Worm (Caenorhabditis elegans) whole organism, L4 larva: ENCODE results near the gene ZK930.6.
A peak's percentile ranks its signal among the peaks of the same experiment; 100 is the strongest.

Source experiments
- F44E2.7 ChIP-seq: fragments of 200-800 bp; sonication (Bioruptor generic); IDR thresholded peaks from 2 replicates; pipeline ENCODE4 v2.1.2; 2022; ENCODE audit warnings: missing genetic modification characterization, missing compliant biosample characterization
- R02D3.7 ChIP-seq: fragments of 150-350 bp; sonication (generic microtip); optimal IDR thresholded peaks from 3 replicates; lab custom pipeline; 2014; ENCODE audit warnings: missing biosample characterization, missing genetic modification characterization
- T20F7.1 ChIP-seq: fragments of 200-800 bp; sonication (Bioruptor generic); optimal IDR thresholded peaks from 2 replicates; lab custom pipeline; 2018; ENCODE audit warnings: mild to moderate bottlenecking, missing genetic modification characterization, missing compliant biosample characterization
- Y5F2A.4 ChIP-seq: fragments of 200-800 bp; sonication (Bioruptor generic); optimal IDR thresholded peaks from 2 replicates; lab custom pipeline; 2018; ENCODE audit warnings: mild to moderate bottlenecking, missing genetic modification characterization, missing compliant biosample characterization
- ZK546.5 ChIP-seq, 2 experiments: sonication (generic microtip); optimal IDR thresholded peaks; 2 replicates each; lab custom pipeline; 2017; ENCODE audit warnings: missing biosample characterization in 2 of 2, missing genetic modification characterization in 2 of 2
- attf-4 ChIP-seq: sonication (generic microtip); optimal IDR thresholded peaks from 3 replicates; lab custom pipeline; 2017; ENCODE audit warnings: missing biosample characterization, missing genetic modification characterization
- ceh-20 ChIP-seq: fragments of 200-800 bp; sonication (Bioruptor generic); IDR thresholded peaks from 2 replicates; pipeline ENCODE4 v1.3.6; 2022; ENCODE audit warnings: missing genetic modification reagents, missing genetic modification characterization, missing compliant biosample characterization
- ceh-28 ChIP-seq: fragments of 150-350 bp; optimal IDR thresholded peaks from 2 replicates; lab custom pipeline; 2014; ENCODE audit warnings: missing biosample characterization, missing genetic modification reagents, missing genetic modification characterization
- ceh-32 ChIP-seq: sonication (generic microtip); optimal IDR thresholded peaks from 2 replicates; lab custom pipeline; 2016; ENCODE audit warnings: mild to moderate bottlenecking, missing genetic modification characterization, missing compliant biosample characterization; ENCODE audit not compliant: poor library complexity
- ceh-44 ChIP-seq: fragments of 200-800 bp; sonication (Bioruptor generic); IDR thresholded peaks from 2 replicates; pipeline ENCODE4 v1.3.6; 2022; ENCODE audit warnings: missing genetic modification reagents, missing genetic modification characterization, missing compliant biosample characterization
- ceh-62 ChIP-seq: sonication (generic microtip); optimal IDR thresholded peaks from 2 replicates; lab custom pipeline; 2017; ENCODE audit warnings: missing biosample characterization, missing genetic modification characterization
- ceh-82 ChIP-seq: sonication (generic microtip); optimal IDR thresholded peaks from 2 replicates; lab custom pipeline; 2017; ENCODE audit warnings: missing biosample characterization, missing genetic modification characterization
- cey-2 ChIP-seq: sonication (generic microtip); optimal IDR thresholded peaks from 3 replicates; lab custom pipeline; 2017; ENCODE audit warnings: missing genetic modification characterization, mild to moderate bottlenecking, missing compliant biosample characterization, antibody characterized with exemption, borderline replicate concordance; ENCODE audit not compliant: insufficient read depth
- daf-16 ChIP-seq, 3 experiments: sonication (generic microtip); optimal IDR thresholded peaks; 2 replicates each; lab custom pipeline; 2016 to 2017; ENCODE audit warnings: missing genetic modification characterization in 3 of 3, missing genetic modification reagents in 3 of 3, mild to moderate bottlenecking in 2 of 3, missing compliant biosample characterization in 2 of 3, missing biosample characterization in 1 of 3, moderate library complexity in 1 of 3
- daf-19 ChIP-seq: fragments of 200-800 bp; sonication (Bioruptor generic); conservative IDR thresholded peaks from 2 replicates; pipeline ENCODE4 v1.3.6; 2022; ENCODE audit warnings: missing genetic modification characterization, missing compliant biosample characterization
- daf-8 ChIP-seq: fragments of 200-800 bp; sonication (Bioruptor generic); IDR thresholded peaks from 2 replicates; pipeline ENCODE4 v1.3.6; 2022; ENCODE audit warnings: missing genetic modification characterization, missing compliant biosample characterization
- dmd-8 ChIP-seq: fragments of 200-800 bp; sonication (Bioruptor generic); IDR thresholded peaks from 2 replicates; pipeline ENCODE4 v1.3.6; 2022; ENCODE audit warnings: missing genetic modification characterization, missing compliant biosample characterization
- fkh-10 ChIP-seq: fragments of 150-350 bp; optimal IDR thresholded peaks from 2 replicates; lab custom pipeline; 2014; ENCODE audit warnings: missing biosample characterization, missing genetic modification reagents, missing genetic modification characterization
- fos-1 ChIP-seq: fragments of 150-350 bp; optimal IDR thresholded peaks from 2 replicates; lab custom pipeline; 2014; ENCODE audit warnings: missing biosample characterization, missing genetic modification characterization
- hif-1 ChIP-seq, 2 experiments: sonication (generic microtip); optimal IDR thresholded peaks; 2 replicates each; lab custom pipeline; 2016 to 2017; ENCODE audit warnings: missing compliant biosample characterization in 2 of 2, missing genetic modification characterization in 2 of 2, missing genetic modification reagents in 2 of 2, missing genotype in 2 of 2, mild to moderate bottlenecking in 1 of 2
- hmg-1.1 ChIP-seq: fragments of 200-800 bp; sonication (Bioruptor generic); IDR thresholded peaks from 2 replicates; pipeline ENCODE4 v1.3.6; 2022; ENCODE audit warnings: missing genetic modification reagents, missing genetic modification characterization, missing compliant biosample characterization
- lin-13 ChIP-seq: fragments of 150-350 bp; optimal IDR thresholded peaks from 2 replicates; lab custom pipeline; 2014; ENCODE audit warnings: missing biosample characterization, missing genetic modification reagents, missing genetic modification characterization
- lin-29 ChIP-seq: fragments of 200-800 bp; sonication (Bioruptor generic); IDR thresholded peaks from 2 replicates; pipeline ENCODE4 v1.3.6; 2022; ENCODE audit warnings: missing genetic modification reagents, missing genetic modification characterization, missing compliant biosample characterization
- lin-39 ChIP-seq: fragments of 150-350 bp; optimal IDR thresholded peaks from 2 replicates; lab custom pipeline; 2014; ENCODE audit warnings: missing biosample characterization, missing genetic modification reagents, missing genetic modification characterization
- lir-3 ChIP-seq: sonication (generic microtip); optimal IDR thresholded peaks from 2 replicates; lab custom pipeline; 2016; ENCODE audit warnings: mild to moderate bottlenecking, missing genetic modification characterization, missing compliant biosample characterization
- madf-9 ChIP-seq: fragments of 200-800 bp; sonication (Bioruptor generic); conservative IDR thresholded peaks from 2 replicates; pipeline ENCODE4 v1.3.6; 2022; ENCODE audit warnings: missing genetic modification reagents, missing genetic modification characterization, missing compliant biosample characterization
- mdt-29 ChIP-seq: fragments of 200-800 bp; sonication (Bioruptor generic); IDR thresholded peaks from 2 replicates; pipeline ENCODE4 v1.3.6; 2022; ENCODE audit warnings: missing genetic modification reagents, missing genetic modification characterization, missing compliant biosample characterization
- mxl-2 ChIP-seq: fragments of 200-800 bp; sonication (Bioruptor generic); conservative IDR thresholded peaks from 2 replicates; pipeline ENCODE4 v1.3.6; 2022; ENCODE audit warnings: missing genetic modification reagents, missing genetic modification characterization, missing compliant biosample characterization
- mxl-3 ChIP-seq: fragments of 200-800 bp; sonication (Bioruptor generic); optimal IDR thresholded peaks from 2 replicates; lab custom pipeline; 2018; ENCODE audit warnings: mild to moderate bottlenecking, missing genetic modification characterization, missing compliant biosample characterization
- nhr-10 ChIP-seq: fragments of 150-350 bp; optimal IDR thresholded peaks from 2 replicates; lab custom pipeline; 2014; ENCODE audit warnings: missing biosample characterization, missing genetic modification characterization
- nhr-111 ChIP-seq: fragments of 200-800 bp; sonication (Bioruptor generic); optimal IDR thresholded peaks from 2 replicates; lab custom pipeline; 2018; ENCODE audit warnings: mild to moderate bottlenecking, missing genetic modification characterization, missing compliant biosample characterization
- nhr-25 ChIP-seq: sonication (generic microtip); optimal IDR thresholded peaks from 2 replicates; lab custom pipeline; 2017; ENCODE audit warnings: missing genetic modification characterization, mild to moderate bottlenecking, missing compliant biosample characterization, antibody characterized with exemption, moderate library complexity, borderline replicate concordance; ENCODE audit not compliant: insufficient read depth
- nhr-42 ChIP-seq: fragments of 200-800 bp; sonication (Bioruptor generic); IDR thresholded peaks from 2 replicates; pipeline ENCODE4 v1.3.6; 2022; ENCODE audit warnings: missing genetic modification characterization, missing compliant biosample characterization
- nhr-48 ChIP-seq: sonication (generic microtip); optimal IDR thresholded peaks from 2 replicates; lab custom pipeline; 2016; ENCODE audit warnings: mild to moderate bottlenecking, missing genetic modification characterization, missing compliant biosample characterization
- php-3 ChIP-seq: fragments of 200-800 bp; sonication (Bioruptor generic); IDR thresholded peaks from 2 replicates; pipeline ENCODE4 v1.3.6; 2022; ENCODE audit warnings: missing genetic modification reagents, missing genetic modification characterization, missing compliant biosample characterization
- saeg-2 ChIP-seq: fragments of 200-800 bp; sonication (Bioruptor generic); IDR thresholded peaks from 2 replicates; pipeline ENCODE4 v1.3.6; 2022; ENCODE audit warnings: missing genetic modification reagents, missing genetic modification characterization, missing compliant biosample characterization
- set-16 ChIP-seq: fragments of 200-800 bp; sonication (Bioruptor generic); IDR thresholded peaks from 2 replicates; pipeline ENCODE4 v1.3.6; 2022; ENCODE audit warnings: missing genetic modification reagents, missing genetic modification characterization, missing compliant biosample characterization
- skn-1 ChIP-seq: fragments of 150-350 bp; optimal IDR thresholded peaks from 2 replicates; lab custom pipeline; 2014; ENCODE audit warnings: missing biosample characterization, missing genetic modification characterization
- snpc-1.2 ChIP-seq: fragments of 200-800 bp; sonication (Bioruptor generic); IDR thresholded peaks from 2 replicates; pipeline ENCODE4 v1.3.6; 2022; ENCODE audit warnings: missing genetic modification reagents, missing genetic modification characterization, missing compliant biosample characterization
- spr-3 ChIP-seq: fragments of 200-800 bp; sonication (Bioruptor generic); optimal IDR thresholded peaks from 2 replicates; lab custom pipeline; 2018; ENCODE audit warnings: mild to moderate bottlenecking, missing genetic modification characterization, missing compliant biosample characterization
- tra-1 ChIP-seq: fragments of 200-800 bp; sonication (Bioruptor generic); IDR thresholded peaks from 2 replicates; pipeline ENCODE4 v1.3.6; 2022; ENCODE audit warnings: missing genetic modification reagents, missing genetic modification characterization, missing compliant biosample characterization
- unc-130 ChIP-seq: sonication (generic microtip); optimal IDR thresholded peaks from 2 replicates; lab custom pipeline; 2016; ENCODE audit warnings: missing genetic modification reagents, missing genetic modification characterization, missing compliant biosample characterization
- zfp-2 ChIP-seq: sonication (generic microtip); optimal IDR thresholded peaks from 2 replicates; lab custom pipeline; 2016; ENCODE audit warnings: mild to moderate bottlenecking, missing genetic modification characterization, missing compliant biosample characterization
- zfp-3 ChIP-seq: fragments of 200-800 bp; sonication (Bioruptor generic); conservative IDR thresholded peaks from 2 replicates; pipeline ENCODE4 v1.3.6; 2022; ENCODE audit warnings: missing genetic modification reagents, missing genetic modification characterization, missing compliant biosample characterization
- zip-11 ChIP-seq: fragments of 200-800 bp; sonication (Bioruptor generic); IDR thresholded peaks from 2 replicates; pipeline ENCODE4 v1.3.6; 2022; ENCODE audit warnings: missing genetic modification characterization, missing compliant biosample characterization

Gene ZK930.6

ce11 chrII:11883648-11884047, at the start of gene ZK930.6:
Gene ZK930.6 (plus strand): TSS chrII:11883948.
- TF ChIP-seq attf-4 (tag; lab: Kevin White, UChicago) (no peak), daf-19 (GFP tag; lab: Robert Waterston, UW) (no peak), lin-39 (tag; lab: Kevin White, UChicago) (no peak), ceh-82 (tag; lab: Kevin White, UChicago) (no peak), hif-1 (tag; optimal IDR thresholded peaks at IDR 0.05; lab: Kevin White, UChicago) (no peak), dmd-8 (GFP tag; lab: Robert Waterston, UW) (no peak), zip-11 (GFP tag; lab: Robert Waterston, UW) (no peak), mxl-2 (no peak)
- TF ChIP-seq, all 104 proteins: peak for 0

- TF ChIP-seq spr-3 (GFP tag; lab: Kevin White, UChicago): no peak
- TF ChIP-seq lin-29 (GFP tag; lab: Robert Waterston, UW): no peak
- no peak for TF ChIP-seq daf-19 (GFP tag; lab: Robert Waterston, UW)
- no peak for TF ChIP-seq ceh-44 (GFP tag; lab: Robert Waterston, UW)
- TF ChIP-seq F44E2.7 (GFP tag; lab: Robert Waterston, UW): no peak
- TF ChIP-seq nhr-10 (tag; lab: Kevin White, UChicago): no peak
- TF ChIP-seq hmg-1.1 (GFP tag; lab: Robert Waterston, UW): no peak
- no peak for TF ChIP-seq skn-1
- TF ChIP-seq fkh-10: no peak
- no peak for TF ChIP-seq saeg-2 (GFP tag; lab: Robert Waterston, UW)
Observed at ce11 chrII:11835208-11835607, 48.5 kb upstream of the ZK930.6 start, which contains the start of gene T27D12.6. Gene T27D12.6 (plus strand): TSS chrII:11835508.

ce11 chrII:11836554-11837218, 47.1 kb upstream of the ZK930.6 start:
- TF ChIP-seq T20F7.1 (GFP tag; lab: Kevin White, UChicago): no peak
- no peak for TF ChIP-seq daf-8
- TF ChIP-seq ceh-28 (tag; lab: Kevin White, UChicago): no peak
- TF ChIP-seq php-3: 0 out of 2 replicates have a peak, but pooled peaks have one; percentile 35
- no peak for TF ChIP-seq attf-4 (tag; lab: Kevin White, UChicago)
- TF ChIP-seq dmd-8 (GFP tag; lab: Robert Waterston, UW): no peak
- TF ChIP-seq set-16 (GFP tag; lab: Robert Waterston, UW): no peak
- no peak for TF ChIP-seq nhr-111 (GFP tag; lab: Kevin White, UChicago)
- no peak for TF ChIP-seq ZK546.5 (tag; optimal IDR thresholded peaks at IDR 0.05; lab: Kevin White, UChicago)
- no peak for TF ChIP-seq ceh-20 (GFP tag; lab: Robert Waterston, UW)
- TF ChIP-seq R02D3.7 (tag; lab: Kevin White, UChicago): no peak
- peak; percentile 54; the same call in 1 of the 2 replicates for TF ChIP-seq tra-1 (GFP tag; lab: Robert Waterston, UW)
- peak; percentile 21 for TF ChIP-seq nhr-25
- no peak for TF ChIP-seq cey-2 (tag; lab: Kevin White, UChicago)
- TF ChIP-seq zfp-2: no peak
- no peak for TF ChIP-seq fos-1 (tag; lab: Kevin White, UChicago)
- TF ChIP-seq ceh-62: no peak
- no peak for TF ChIP-seq ceh-32 (tag; lab: Kevin White, UChicago)
- no peak for TF ChIP-seq lin-39 (tag; lab: Kevin White, UChicago)
- TF ChIP-seq snpc-1.2 (GFP tag; lab: Robert Waterston, UW): no peak
- peak; percentile 76 for TF ChIP-seq nhr-48 (tag; lab: Kevin White, UChicago)
- TF ChIP-seq Y5F2A.4 (GFP tag; lab: Kevin White, UChicago): no peak
- no peak for TF ChIP-seq lir-3 (tag; lab: Kevin White, UChicago)
- no peak for TF ChIP-seq unc-130 (GFP tag; lab: Kevin White, UChicago)
- TF ChIP-seq nhr-42: no peak
- TF ChIP-seq zfp-3: no peak
- peak; percentile 12 for TF ChIP-seq mxl-3 (GFP tag; lab: Kevin White, UChicago)
- no peak for TF ChIP-seq skn-1
- TF ChIP-seq mxl-2: no peak
- TF ChIP-seq daf-16 (GFP tag; optimal IDR thresholded peaks at IDR 0.05; lab: Kevin White, UChicago): no peak
- peak; percentile 3 for TF ChIP-seq daf-16 (tag; optimal IDR thresholded peaks at IDR 0.05; lab: Kevin White, UChicago)
- no peak for TF ChIP-seq mdt-29
- TF ChIP-seq madf-9: no peak
- no peak for TF ChIP-seq lin-13 (GFP tag; lab: Kevin White, UChicago)
